Fruit fly (Drosophila melanogaster): ENCODE results near the gene Cln7.
A peak's percentile ranks its signal among the peaks of the same experiment; 100 is the strongest.

The Cln7 gene

DNA sequence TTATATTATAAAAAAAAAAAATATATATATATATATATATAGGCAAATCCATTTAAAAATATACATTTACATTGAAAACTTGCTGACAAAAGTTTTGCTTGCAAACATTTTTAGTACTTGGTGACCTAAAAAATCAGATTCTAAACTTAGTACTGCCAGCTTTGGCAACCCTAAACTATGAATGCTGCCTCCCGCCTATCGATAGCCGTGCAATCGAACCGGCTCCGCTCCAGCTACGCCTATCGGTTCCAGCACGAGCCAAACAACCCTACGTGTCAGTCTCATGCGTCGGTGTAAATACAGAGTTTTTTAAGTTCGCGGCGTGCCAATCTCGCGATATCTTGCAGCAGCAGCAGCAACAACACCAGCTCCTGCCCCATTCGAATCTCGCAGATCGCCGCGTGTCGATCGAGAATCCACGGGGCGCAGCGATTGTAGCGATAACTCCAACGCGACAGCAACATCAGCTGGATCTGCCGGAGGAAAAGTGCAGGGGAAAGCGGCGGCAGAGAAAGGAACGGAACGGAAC, 15.4 kb upstream of the Cln7 start, which contains the start of gene Sec63 (continued):
- TF ChIP-seq fkh (GFP tag; optimal IDR thresholded peaks at IDR 0.05) (peak; percentile 26), CG7368 (GFP tag; optimal IDR thresholded peaks at IDR 0.05) (no peak), CG32006 (GFP tag; optimal IDR thresholded peaks at IDR 0.05) (peak; percentile 43), Eip78C (GFP tag) (peak; percentile 34), vri (GFP tag; optimal IDR thresholded peaks at IDR 0.05) (peak; percentile 24), CG6163 (GFP tag; IDR thresholded peaks at IDR 0.05) (peak; percentile 56; the same call in 2 of the 3 replicates), CG8632 (GFP tag; optimal IDR thresholded peaks at IDR 0.05) (peak; percentile 56), net (GFP tag; optimal IDR thresholded peaks at IDR 0.05) (no peak), CG4318 (GFP tag; optimal IDR thresholded peaks at IDR 0.05) (no peak), Ets21C (GFP tag; optimal IDR thresholded peaks at IDR 0.05) (no peak), topi (GFP tag; optimal IDR thresholded peaks at IDR 0.05) (no peak), OdsH (GFP tag; optimal IDR thresholded peaks at IDR 0.05) (peak; percentile 50), ss (GFP tag; optimal IDR thresholded peaks at IDR 0.05) (no peak), eg (GFP tag; IDR thresholded peaks at IDR 0.05) (peak; percentile 51; the same call in 2 of the 3 replicates), CG8119 (GFP tag; IDR thresholded peaks at IDR 0.05) (no peak; the same call in 2 of the 3 replicates), CG11762 (GFP tag; optimal IDR thresholded peaks at IDR 0.05; ENCODE audit: insufficient read depth) (no peak), Lpt (GFP tag; optimal IDR thresholded peaks at IDR 0.05) (no peak), CG34406 (GFP tag; optimal IDR thresholded peaks at IDR 0.05) (peak; percentile 38)

DNA sequence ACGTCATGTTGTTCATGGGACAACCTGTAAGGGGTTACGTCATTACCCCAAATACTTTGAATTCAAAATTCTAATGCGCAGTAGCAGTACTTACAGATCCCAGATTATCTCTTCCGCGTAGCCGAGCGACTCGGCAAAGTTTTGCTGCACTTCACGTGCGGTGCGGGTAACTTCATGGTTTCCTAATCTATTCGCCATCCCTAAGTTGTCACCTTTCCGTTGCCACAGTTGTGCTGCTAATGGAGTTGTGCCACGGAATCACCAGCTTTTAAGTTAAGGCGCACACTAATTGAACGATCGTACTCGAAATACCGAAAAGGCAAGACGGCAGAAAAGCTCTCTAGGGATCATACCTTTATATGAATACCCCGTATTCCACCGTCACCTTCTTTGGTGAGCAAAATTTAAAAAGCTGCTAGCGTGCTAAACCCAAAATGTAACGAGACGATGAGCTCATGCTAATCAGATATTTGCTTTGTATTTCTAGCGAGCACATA, 14.9 kb upstream of the Cln7 start, which contains the start of gene pst:
pst (minus strand) TSS at position 437 of the 497 bp plus-strand sequence.
- TF ChIP-seq Gug (GFP tag; IDR thresholded peaks at IDR 0.05) (no peak), dsx (GFP tag; optimal IDR thresholded peaks at IDR 0.05; ENCODE audit: poor library complexity, severe bottlenecking) (no peak), Eip78C (GFP tag) (peak; percentile 71), vri (GFP tag; optimal IDR thresholded peaks at IDR 0.05) (peak; percentile 46), fd85E (GFP tag; optimal IDR thresholded peaks at IDR 0.05) (peak; percentile 12), svp (GFP tag) (peak; percentile 92), CG6854 (GFP tag; optimal IDR thresholded peaks at IDR 0.05) (peak; percentile 49), CG16779 (tag; optimal IDR thresholded peaks at IDR 0.05) (no peak), cyc (GFP tag; optimal IDR thresholded peaks at IDR 0.05) (peak; percentile 0), CG3919 (GFP tag; optimal IDR thresholded peaks at IDR 0.05) (peak; percentile 8), spab (GFP tag; optimal IDR thresholded peaks at IDR 0.05) (no peak), topi (GFP tag; optimal IDR thresholded peaks at IDR 0.05) (no peak), CG6792 (GFP tag; optimal IDR thresholded peaks at IDR 0.05) (no peak), esn (GFP tag; optimal IDR thresholded peaks at IDR 0.05) (no peak), ss (GFP tag; optimal IDR thresholded peaks at IDR 0.05) (peak in 1 of 2 experiments; percentile 1)

DNA sequence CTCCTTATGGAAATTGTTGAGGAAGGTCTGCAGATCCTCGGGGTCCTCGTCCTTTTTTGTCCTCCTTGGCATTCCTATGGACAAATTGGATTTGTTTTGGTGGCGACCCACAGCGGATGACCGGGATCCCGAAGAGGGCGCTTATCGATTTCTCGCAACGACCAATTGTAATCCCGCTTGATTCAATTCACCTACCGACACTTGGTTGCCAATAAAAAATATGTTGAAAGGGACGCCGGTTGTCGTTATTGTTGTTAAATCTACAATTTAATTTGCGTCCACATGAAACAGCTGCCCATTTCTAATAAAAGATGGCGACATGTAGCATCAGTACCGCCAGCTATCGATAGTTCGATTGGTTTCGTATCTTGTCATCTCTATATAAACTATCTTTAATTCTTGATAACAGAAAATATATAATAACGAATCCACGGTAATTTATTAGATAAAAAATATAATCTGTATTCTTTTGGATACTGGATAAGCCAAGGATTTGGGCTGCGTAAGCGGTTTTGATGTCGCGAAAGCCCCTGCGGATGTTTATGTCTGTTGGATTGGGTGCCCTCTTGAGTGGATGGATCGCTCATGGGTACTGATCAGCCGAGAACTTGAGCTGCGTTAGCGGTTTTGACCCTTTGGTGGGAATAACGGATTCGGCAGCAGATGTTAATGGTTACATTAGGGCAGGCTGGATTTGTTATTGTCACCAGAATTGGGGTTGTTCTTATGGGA, 11.6 kb upstream of the Cln7 start, which contains the start of gene CTCF:
CTCF (minus strand) TSS at position 328 of the 732 bp plus-strand sequence.
- no peak for TF ChIP-seq svp (GFP tag)
- TF ChIP-seq vri (GFP tag; optimal IDR thresholded peaks at IDR 0.05): no peak
- TF ChIP-seq CG34406 (GFP tag; optimal IDR thresholded peaks at IDR 0.05): no peak
- no peak for TF ChIP-seq CG6792 (GFP tag; optimal IDR thresholded peaks at IDR 0.05)
- TF ChIP-seq Eip78C (GFP tag): peak; percentile 71
- TF ChIP-seq CG8319 (GFP tag; optimal IDR thresholded peaks at IDR 0.05): no peak
- no peak for TF ChIP-seq Hr38 (GFP tag; optimal IDR thresholded peaks at IDR 0.05)
- TF ChIP-seq Lpt (GFP tag; optimal IDR thresholded peaks at IDR 0.05): no peak
- peak; percentile 43 for TF ChIP-seq CG31627 (GFP tag; optimal IDR thresholded peaks at IDR 0.05)
- no peak for TF ChIP-seq Ets21C (GFP tag; optimal IDR thresholded peaks at IDR 0.05)
- TF ChIP-seq Eip93F (GFP tag; optimal IDR thresholded peaks at IDR 0.05): no peak
- peak; percentile 36 for TF ChIP-seq topi (GFP tag; optimal IDR thresholded peaks at IDR 0.05)
- no peak for TF ChIP-seq pdm3 (GFP tag; optimal IDR thresholded peaks at IDR 0.05)
- peak; percentile 24 for TF ChIP-seq CG1621 (tag; optimal IDR thresholded peaks at IDR 0.05)
- no peak for TF ChIP-seq Blimp-1 (GFP tag; optimal IDR thresholded peaks at IDR 0.05)
- peak; percentile 10 for TF ChIP-seq CG7368 (GFP tag; optimal IDR thresholded peaks at IDR 0.05)
- peak; percentile 44 for TF ChIP-seq CG3919 (GFP tag; optimal IDR thresholded peaks at IDR 0.05)
- no peak for TF ChIP-seq Ets96B (tag; optimal IDR thresholded peaks at IDR 0.05)
- TF ChIP-seq net (GFP tag; optimal IDR thresholded peaks at IDR 0.05): peak; percentile 6
- no peak for TF ChIP-seq OdsH (GFP tag; optimal IDR thresholded peaks at IDR 0.05)
- no peak for TF ChIP-seq fkh (GFP tag; optimal IDR thresholded peaks at IDR 0.05)
- TF ChIP-seq achi (GFP tag; optimal IDR thresholded peaks at IDR 0.05): no peak
- no peak for TF ChIP-seq CG11902 (GFP tag; optimal IDR thresholded peaks at IDR 0.05)
- peak in 1 of 2 experiments; percentile 1 for TF ChIP-seq ss (GFP tag; optimal IDR thresholded peaks at IDR 0.05)
- TF ChIP-seq lz (GFP tag; optimal IDR thresholded peaks at IDR 0.05): peak; percentile 58
- TF ChIP-seq CG15336 (GFP tag; IDR thresholded peaks at IDR 0.05): no peak
- no peak for TF ChIP-seq Eip75B (GFP tag; optimal IDR thresholded peaks at IDR 0.05)
- TF ChIP-seq CG32006 (GFP tag; optimal IDR thresholded peaks at IDR 0.05): no peak
- no peak for TF ChIP-seq Met (GFP tag; optimal IDR thresholded peaks at IDR 0.05)
- no peak for TF ChIP-seq salr (GFP tag; optimal IDR thresholded peaks at IDR 0.05)

Data from whole organism, prepupa.